Worm (Caenorhabditis elegans) whole organism, L4/young adult: ENCODE results near the gene heh-1.

Experiments
- W03F9.2 ChIP-seq: fragments of 150-350 bp; optimal IDR thresholded peaks from 2 replicates; lab custom pipeline; 2014; ENCODE audit warnings: missing biosample characterization, missing genetic modification characterization
- dao-5 ChIP-seq: sonication (generic microtip); optimal IDR thresholded peaks from 2 replicates; lab custom pipeline; 2016; ENCODE audit warnings: missing genotype, missing genetic modification characterization, moderate library complexity, missing compliant biosample characterization
- him-1 ChIP-seq: sonication (generic microtip); optimal IDR thresholded peaks from 2 replicates; lab custom pipeline; 2016; ENCODE audit warnings: missing genotype, missing genetic modification reagents, missing genetic modification characterization, missing compliant biosample characterization

The heh-1 gene

DNA sequence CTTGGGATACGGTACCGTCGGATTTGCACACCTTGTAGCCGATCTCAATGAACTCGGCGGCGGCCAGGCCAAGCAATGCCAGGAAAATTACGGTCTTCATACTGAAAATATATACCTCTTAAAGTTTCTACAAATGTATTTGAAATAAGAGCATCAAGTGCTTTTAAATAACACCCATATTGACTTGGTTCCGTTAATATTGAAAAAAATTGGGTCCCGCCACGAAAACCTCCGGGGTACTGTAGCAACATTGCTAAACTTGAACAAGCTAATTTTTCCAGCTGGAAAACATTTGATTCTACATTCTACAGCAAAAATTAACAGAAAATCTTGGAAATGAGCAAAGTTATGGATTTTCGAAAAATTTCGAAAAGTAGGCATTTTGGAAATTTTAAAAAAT, at the start of gene heh-1:
Gene heh-1, minus strand, starts transcription at position 101 of the 400 bp plus-strand sequence.
- TF ChIP-seq dao-5 (tag; lab: Kevin White, UChicago) (no peak), him-1 (tag; lab: Kevin White, UChicago) (no peak)

DNA sequence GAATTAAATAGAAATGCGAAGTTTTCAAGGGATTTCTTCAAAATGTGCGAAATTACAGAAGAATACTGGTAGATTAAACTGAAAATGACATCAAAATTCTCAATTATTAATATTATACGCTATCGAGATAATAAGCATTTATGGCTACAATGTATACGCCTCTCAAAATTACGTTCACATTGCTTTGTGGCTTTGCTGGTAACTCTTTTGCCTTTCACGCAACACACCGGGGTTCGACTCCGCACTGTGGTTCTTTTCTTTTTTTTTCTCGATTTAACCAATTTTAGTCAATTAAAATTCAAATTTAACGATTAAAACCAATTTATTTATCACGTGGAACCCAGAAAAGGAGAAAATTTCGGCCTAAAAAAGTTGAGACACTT, 49.7 kb upstream of the heh-1 start:
- TF ChIP-seq W03F9.2 (tag; lab: Kevin White, UChicago) (no peak), him-1 (tag; lab: Kevin White, UChicago) (no peak), dao-5 (tag; lab: Kevin White, UChicago) (peak; percentile 61)

DNA sequence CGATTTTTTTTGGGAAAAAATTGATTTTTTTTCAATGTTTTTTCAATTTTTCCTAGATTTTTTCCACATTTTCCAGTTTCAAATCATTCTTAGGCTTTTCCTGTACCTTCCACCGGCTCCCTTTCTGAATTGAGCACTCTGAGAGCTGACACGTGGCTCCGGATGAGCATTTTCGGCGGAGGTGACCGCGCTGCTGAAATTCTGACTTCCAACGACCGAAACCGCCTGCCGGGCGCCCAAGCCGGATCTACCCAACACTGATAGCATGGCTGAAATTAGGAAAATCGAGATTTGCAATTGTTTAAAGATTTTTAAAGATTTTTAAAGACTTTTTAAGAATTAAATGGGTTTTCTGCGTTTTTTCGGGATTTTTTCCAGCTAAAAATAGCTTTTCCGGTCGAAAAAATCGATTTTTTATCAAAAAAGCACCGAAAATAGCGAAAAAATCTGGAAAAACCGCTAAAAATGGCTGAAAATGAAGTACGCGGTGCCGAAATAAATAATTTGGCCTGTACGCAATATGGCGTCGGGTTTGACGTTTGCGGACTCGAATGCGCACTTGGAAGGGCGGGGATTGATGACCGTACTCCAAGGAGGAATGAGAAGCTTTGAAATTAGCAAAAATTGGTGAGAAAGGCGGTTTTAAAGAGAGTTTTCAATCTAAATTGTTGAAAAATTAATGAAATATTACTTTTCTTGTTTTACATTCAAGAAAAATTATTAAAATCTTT, 49.2 kb upstream of the heh-1 start, which contains the start of gene nduf-9:
Gene nduf-9, minus strand, starts transcription at position 269 of the 731 bp plus-strand sequence.
- TF ChIP-seq dao-5 (tag; lab: Kevin White, UChicago) (no peak), him-1 (tag; lab: Kevin White, UChicago) (no peak), W03F9.2 (tag; lab: Kevin White, UChicago) (peak; percentile 39)

DNA sequence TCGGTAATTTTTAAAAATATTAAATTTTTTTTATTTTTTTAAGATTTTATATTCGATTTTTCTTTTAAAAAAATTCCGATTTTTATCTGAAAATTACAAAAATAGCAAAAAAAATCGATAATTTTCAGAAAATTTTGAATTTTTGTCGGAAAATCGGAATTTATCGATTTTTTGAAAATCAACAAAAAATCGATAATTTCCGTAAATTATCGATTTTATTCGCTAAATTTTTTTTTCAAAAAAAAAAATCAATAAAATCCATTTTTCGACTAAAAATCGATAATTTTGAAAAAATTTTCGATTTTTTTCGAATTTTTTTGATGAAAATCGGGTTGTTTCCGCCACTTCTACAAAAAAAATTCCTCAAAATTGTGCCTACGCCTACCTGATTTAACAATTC, 43.1 kb upstream of the heh-1 start:
- no peak for TF ChIP-seq W03F9.2 (tag; lab: Kevin White, UChicago)
- no peak for TF ChIP-seq dao-5 (tag; lab: Kevin White, UChicago)
- no peak for TF ChIP-seq him-1 (tag; lab: Kevin White, UChicago)

DNA sequence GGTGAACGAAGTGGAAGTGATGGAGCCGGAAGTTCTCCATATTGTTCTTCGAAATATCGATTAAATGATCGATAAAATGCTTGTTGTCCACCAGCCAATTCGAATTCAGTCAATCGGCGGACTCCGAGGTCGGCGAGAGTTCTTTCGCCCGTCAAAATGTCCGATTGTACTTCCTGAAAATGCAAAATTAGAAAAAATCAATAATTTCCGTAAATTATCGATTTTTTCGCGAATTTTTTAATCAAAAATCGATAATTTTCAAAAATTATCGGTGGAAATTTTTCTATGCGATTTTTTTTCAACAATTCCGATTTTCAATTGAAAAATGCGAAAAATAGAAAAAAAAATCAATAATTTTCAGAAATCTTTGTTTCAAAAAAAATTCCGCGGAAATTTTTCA, 42.6 kb upstream of the heh-1 start:
- TF ChIP-seq him-1 (tag; lab: Kevin White, UChicago) (no peak), W03F9.2 (tag; lab: Kevin White, UChicago) (no peak)

DNA sequence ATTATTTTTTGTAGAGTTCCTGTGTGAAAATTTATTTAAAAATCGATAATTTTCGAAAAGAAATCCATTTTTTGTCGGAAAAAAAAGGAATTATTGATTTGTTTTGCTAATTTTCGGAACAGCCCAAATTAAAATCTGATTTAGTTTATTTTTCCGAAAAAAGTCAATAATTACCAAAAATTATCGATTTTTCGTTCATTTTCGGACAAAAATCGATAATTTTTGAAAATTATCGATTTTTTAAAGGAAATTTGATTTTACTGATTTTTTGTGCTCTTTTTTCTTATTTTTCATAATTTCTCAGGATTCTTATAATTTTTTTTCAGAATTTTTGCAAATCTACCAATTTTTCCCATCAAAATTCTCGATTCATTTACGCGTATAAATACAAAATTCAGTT, 42.0 kb upstream of the heh-1 start:
- TF ChIP-seq him-1 (tag; lab: Kevin White, UChicago), result no peak
- no peak for TF ChIP-seq W03F9.2 (tag; lab: Kevin White, UChicago)
- TF ChIP-seq dao-5 (tag; lab: Kevin White, UChicago), result no peak

DNA sequence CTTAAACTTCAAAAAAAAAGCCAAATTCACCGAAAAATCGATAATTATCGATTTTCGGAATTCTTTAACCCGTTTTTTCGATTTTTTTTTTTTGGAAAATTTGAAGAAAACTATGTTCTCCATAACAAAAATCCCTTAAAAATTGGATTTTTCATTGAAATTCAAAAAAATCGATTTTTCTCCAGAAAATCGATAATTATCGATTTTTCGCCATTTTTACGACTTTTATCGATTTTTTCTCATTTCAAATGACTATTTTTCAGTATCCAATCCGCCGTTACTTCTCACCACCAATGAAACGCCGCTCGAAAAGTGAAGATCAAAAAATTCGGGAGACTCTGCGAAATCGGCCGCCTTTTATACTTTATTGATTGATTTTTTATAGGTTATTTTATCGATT, 41.6 kb upstream of the heh-1 start:
- TF ChIP-seq W03F9.2 (tag; lab: Kevin White, UChicago), result no peak
- no peak for TF ChIP-seq him-1 (tag; lab: Kevin White, UChicago)

DNA sequence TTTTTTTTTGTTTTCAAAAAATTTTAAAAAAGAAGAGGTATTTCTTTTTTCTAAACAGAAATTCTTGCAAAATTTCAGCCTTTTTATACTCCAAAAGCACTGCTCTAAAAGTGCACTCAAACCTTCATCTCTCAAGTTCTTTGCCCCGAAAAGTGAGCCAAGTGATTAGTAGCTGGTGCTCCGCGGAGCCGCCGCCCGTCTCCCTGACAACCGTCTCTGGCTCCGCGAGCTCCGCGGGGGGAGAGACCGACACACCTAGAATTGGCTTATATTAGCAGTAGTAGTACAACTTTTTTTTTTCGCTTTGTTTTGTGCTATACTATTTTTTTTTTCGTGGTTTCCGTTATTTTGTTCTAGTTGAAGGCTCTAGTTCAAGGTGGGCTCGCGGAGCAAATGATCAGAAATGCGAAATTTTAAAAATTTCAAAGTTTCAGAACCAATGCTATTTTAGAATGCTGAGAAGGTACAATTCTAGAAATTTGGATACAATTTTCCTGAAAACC, 33.4 kb upstream of the heh-1 start, which contains the start of gene Y53G8AL.1:
Gene Y53G8AL.1, plus strand, starts transcription at position 453 of the 503 bp plus-strand sequence.
- no peak for TF ChIP-seq W03F9.2 (tag; lab: Kevin White, UChicago)
- TF ChIP-seq him-1 (tag; lab: Kevin White, UChicago), result no peak

DNA sequence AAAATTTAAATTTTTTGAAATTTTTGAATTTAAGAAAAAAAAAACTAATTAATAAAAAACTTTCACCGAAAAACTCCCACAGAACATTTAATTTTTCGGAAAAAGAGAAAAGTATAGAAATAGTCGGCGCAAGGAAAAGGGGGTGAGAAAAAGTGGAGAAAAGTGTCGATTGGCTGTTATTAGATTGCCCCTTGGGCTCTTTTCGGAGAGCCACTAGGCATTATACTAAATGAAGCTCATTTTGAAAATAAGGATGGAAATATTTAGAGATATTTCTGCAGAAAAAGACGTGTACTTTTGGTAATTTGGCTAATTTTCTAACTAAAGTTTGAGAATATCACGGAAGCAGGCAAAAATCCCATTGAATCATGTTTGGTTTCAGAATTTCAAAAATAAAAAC, 24.8 kb upstream of the heh-1 start:
- TF ChIP-seq him-1 (tag; lab: Kevin White, UChicago) (no peak), W03F9.2 (tag; lab: Kevin White, UChicago) (no peak), dao-5 (tag; lab: Kevin White, UChicago) (no peak)

DNA sequence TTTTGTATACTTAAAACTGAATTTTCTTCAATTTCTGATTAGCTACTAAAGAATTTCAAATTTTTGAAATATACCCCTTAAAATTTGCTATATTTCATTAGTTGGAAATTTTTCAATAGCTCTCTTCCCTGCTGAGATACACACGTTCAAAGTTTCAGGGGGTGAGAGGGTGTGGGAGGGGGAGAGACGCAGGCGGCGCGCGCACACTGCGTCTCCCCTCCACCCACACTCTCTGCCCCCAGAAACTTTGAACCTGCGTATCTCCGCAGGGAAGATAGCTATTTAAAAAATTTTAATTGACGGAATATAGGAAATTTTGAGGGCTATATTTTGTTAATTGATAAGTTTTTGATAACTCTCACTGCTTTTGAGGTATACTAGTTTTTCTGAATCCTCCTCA, 23.4 kb upstream of the heh-1 start:
- TF ChIP-seq him-1 (tag; lab: Kevin White, UChicago) (no peak), dao-5 (tag; lab: Kevin White, UChicago) (no peak), W03F9.2 (tag; lab: Kevin White, UChicago) (no peak)

DNA sequence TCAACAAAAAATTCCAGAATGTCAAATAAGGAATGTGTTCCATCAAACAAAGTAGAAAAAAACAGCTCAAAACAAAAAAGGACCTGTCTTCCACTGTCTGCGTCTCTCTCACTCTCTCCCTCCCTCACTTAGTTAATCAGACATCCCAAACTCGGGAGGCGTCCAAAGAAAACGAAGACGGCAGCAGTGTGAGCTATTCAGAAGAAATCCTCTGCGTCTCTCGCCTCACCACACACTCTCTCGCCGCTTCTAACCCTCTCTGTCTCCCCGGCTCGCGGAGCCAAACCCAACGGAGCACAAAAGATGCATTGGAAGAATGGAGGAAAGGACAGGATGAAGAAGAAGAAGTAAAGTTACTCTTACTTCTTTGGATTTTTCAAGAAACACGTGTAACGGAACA, 21.0 kb upstream of the heh-1 start:
- TF ChIP-seq dao-5 (tag; lab: Kevin White, UChicago), result no peak
- TF ChIP-seq him-1 (tag; lab: Kevin White, UChicago), result no peak
- TF ChIP-seq W03F9.2 (tag; lab: Kevin White, UChicago), result no peak

DNA sequence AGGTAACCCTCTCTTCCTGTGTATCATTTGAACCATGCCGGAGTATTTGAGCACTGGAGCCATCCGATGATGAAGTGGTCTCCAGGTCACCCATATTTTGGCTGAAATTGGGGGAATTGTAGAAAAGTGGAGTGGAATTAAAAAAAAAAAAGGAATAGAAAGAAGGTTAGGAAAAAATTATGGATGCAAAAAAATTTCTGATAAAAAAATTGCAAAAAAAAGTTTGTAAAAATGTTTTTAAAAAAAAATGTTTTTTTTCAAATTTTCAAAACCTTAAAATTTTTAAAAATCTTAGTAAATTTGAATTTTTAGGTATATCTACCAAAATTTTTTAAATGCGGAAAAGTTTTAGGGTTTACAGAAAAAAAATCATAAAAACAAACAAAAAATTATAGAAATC, 19.7 kb upstream of the heh-1 start, which contains the start of gene frm-8:
Gene frm-8, minus strand, starts transcription at position 101 of the 400 bp plus-strand sequence.
- no peak for TF ChIP-seq him-1 (tag; lab: Kevin White, UChicago)
- no peak for TF ChIP-seq dao-5 (tag; lab: Kevin White, UChicago)
- TF ChIP-seq W03F9.2 (tag; lab: Kevin White, UChicago), result no peak

DNA sequence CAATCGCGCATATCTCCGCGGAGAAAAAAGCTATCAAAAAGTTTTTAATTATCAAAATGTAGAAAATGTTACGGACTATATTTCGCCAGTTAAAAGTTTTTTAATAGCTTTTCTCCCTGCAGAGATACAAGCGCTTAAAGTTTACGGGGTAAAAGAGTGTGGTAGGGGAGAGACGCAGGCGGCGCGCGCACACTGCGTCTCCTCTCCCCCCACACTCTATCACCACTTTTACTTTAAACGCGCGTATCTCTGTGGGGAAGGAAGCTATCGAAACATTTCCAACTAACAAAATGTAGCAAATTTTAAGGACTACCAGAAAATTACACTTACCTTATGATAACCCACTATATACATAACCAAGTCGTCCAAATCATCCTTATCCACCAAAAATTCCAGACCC, 4.3 kb upstream of the heh-1 start:
- no peak for TF ChIP-seq dao-5 (tag; lab: Kevin White, UChicago)

DNA sequence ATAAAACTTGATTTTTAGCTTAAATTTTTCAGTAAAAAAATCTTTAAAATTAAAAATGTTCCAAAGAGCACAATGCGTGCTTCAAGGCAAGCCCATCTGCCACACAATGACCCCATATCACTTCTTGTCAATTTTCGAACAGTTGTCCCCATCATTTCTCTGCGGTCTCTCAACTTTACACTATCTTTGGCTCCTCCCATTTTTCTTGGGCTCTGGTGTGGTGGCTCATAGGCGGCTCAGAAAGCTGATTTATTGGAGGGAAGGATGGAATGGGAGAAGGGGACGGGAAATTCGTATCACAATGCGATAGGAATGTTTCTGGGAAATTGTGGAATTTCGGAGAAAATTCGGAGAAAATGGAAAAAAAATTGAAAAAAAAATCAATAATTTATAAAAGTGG, 1.2 kb upstream of the heh-1 start:
- TF ChIP-seq W03F9.2 (tag; lab: Kevin White, UChicago), result no peak
- TF ChIP-seq him-1 (tag; lab: Kevin White, UChicago), result no peak
- TF ChIP-seq dao-5 (tag; lab: Kevin White, UChicago), result no peak
